Worm (Caenorhabditis elegans) whole organism, dauer: ENCODE measurements around the gene C31C9.6.
"Not testable (repeated sequence)": the region's sequence is repeated elsewhere in the genome, so short reads cannot be mapped to it uniquely, and the experiment has no call there.

Experiments used
- unc-62 ChIP-seq: sonication (generic microtip); optimal IDR thresholded peaks from 2 replicates; lab custom pipeline; 2017; ENCODE audit warnings: missing biosample characterization, missing genetic modification reagents, missing genetic modification characterization

The C31C9.6 gene

ce11 chrII:13661990-13662389 lies at the start of gene C31C9.6:
Gene C31C9.6, minus strand, starts transcription at chrII:13662090.
- not testable (repeated sequence) for TF ChIP-seq unc-62 (GFP tag; lab: Kevin White, UChicago)

ce11 chrII:13711493-13712055 lies 49.7 kb upstream of the C31C9.6 start:
- no peak for TF ChIP-seq unc-62 (GFP tag; lab: Kevin White, UChicago)

- TF ChIP-seq unc-62 (GFP tag; lab: Kevin White, UChicago) = no peak
These were observed 35.8 kb upstream of the C31C9.6 start for ce11 chrII:13697691-13698090.

ce11 chrII:13695343-13696332 lies 33.7 kb upstream of the C31C9.6 start, which contains the start of gene kqt-3:
Gene kqt-3, plus strand, starts transcription at chrII:13696282.
- no peak for TF ChIP-seq unc-62 (GFP tag; lab: Kevin White, UChicago)

- no peak for TF ChIP-seq unc-62 (GFP tag; lab: Kevin White, UChicago)
These were observed 32.8 kb upstream of the C31C9.6 start, which contains the start of gene rpoa-1 for ce11 chrII:13694712-13695111. Gene rpoa-1, minus strand, starts transcription at chrII:13694795.

- TF ChIP-seq unc-62 (GFP tag; lab: Kevin White, UChicago) = no peak
These were observed 23.7 kb upstream of the C31C9.6 start for ce11 chrII:13685581-13685980.

ce11 chrII:13681063-13681462 lies 19.2 kb upstream of the C31C9.6 start:
- no peak for TF ChIP-seq unc-62 (GFP tag; lab: Kevin White, UChicago)

- TF ChIP-seq unc-62 (GFP tag; lab: Kevin White, UChicago) = no peak
These were observed 18.0 kb upstream of the C31C9.6 start for ce11 chrII:13679775-13680320.

ce11 chrII:13678555-13679119 lies 16.7 kb upstream of the C31C9.6 start:
- TF ChIP-seq unc-62 (GFP tag; lab: Kevin White, UChicago) = no peak

- TF ChIP-seq unc-62 (GFP tag; lab: Kevin White, UChicago) = no peak
These were observed 16.0 kb upstream of the C31C9.6 start for ce11 chrII:13677927-13678326.

ce11 chrII:13675212-13675611 lies 13.3 kb upstream of the C31C9.6 start:
- no peak for TF ChIP-seq unc-62 (GFP tag; lab: Kevin White, UChicago)

ce11 chrII:13673605-13674193 lies 11.8 kb upstream of the C31C9.6 start:
- TF ChIP-seq unc-62 (GFP tag; lab: Kevin White, UChicago) = no peak

ce11 chrII:13672057-13672456 lies 10.2 kb upstream of the C31C9.6 start:
- TF ChIP-seq unc-62 (GFP tag; lab: Kevin White, UChicago) = no peak

- no peak for TF ChIP-seq unc-62 (GFP tag; lab: Kevin White, UChicago)
These were observed 8.9 kb upstream of the C31C9.6 start for ce11 chrII:13670707-13671295.

- no peak for TF ChIP-seq unc-62 (GFP tag; lab: Kevin White, UChicago)
These were observed 7.1 kb upstream of the C31C9.6 start, which contains the start of gene C31C9.7 for ce11 chrII:13668844-13669441. Gene C31C9.7, plus strand, starts transcription at chrII:13669104.
